Worm (Caenorhabditis elegans): ENCODE measurements around the gene K01D12.10.

The K01D12.10 gene

ce11 chrV:12402355-12402754 lies 3.7 kb upstream of the K01D12.10 start, which contains the start of gene K01D12.8:
Gene K01D12.8 (plus strand): TSS chrV:12402655.
- no peak for TF ChIP-seq dao-5 (tag; optimal IDR thresholded peaks at IDR 0.05)
- TF ChIP-seq W03F9.2 (tag; optimal IDR thresholded peaks at IDR 0.05), result no peak

DNA sequence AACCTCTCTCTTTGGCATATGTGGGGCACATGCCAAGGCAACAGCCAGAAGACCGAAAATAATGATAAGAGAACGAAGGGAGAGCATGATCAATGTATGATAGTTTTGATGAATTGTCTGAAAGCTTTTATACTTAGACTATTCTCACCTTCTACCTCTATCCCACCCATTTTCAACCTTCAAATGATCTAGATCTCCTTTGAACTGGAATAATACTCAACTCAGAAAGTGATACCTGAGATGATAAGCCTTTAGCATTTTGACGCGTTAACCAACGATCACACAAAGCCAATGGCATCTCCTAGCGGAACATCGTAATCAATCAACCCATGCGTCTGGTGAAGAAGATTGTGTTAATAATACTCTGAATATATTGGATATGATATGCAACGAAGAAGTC lies 1.5 kb upstream of the K01D12.10 start, which contains the start of gene K01D12.9:
K01D12.9 (minus strand) TSS at position 101 of the 400 bp plus-strand sequence.
- TF ChIP-seq him-1 (tag; optimal IDR thresholded peaks at IDR 0.05) (no peak), dao-5 (tag; optimal IDR thresholded peaks at IDR 0.05) (no peak), W03F9.2 (tag; optimal IDR thresholded peaks at IDR 0.05) (no peak)

ce11 chrV:12406514-12406913 lies 485 bp downstream of the K01D12.10 start:
- TF ChIP-seq him-1 (tag; optimal IDR thresholded peaks at IDR 0.05) (no peak), dao-5 (tag; optimal IDR thresholded peaks at IDR 0.05) (no peak), W03F9.2 (tag; optimal IDR thresholded peaks at IDR 0.05) (no peak)

- TF ChIP-seq dao-5 (tag; optimal IDR thresholded peaks at IDR 0.05), result no peak
- no peak for TF ChIP-seq W03F9.2 (tag; optimal IDR thresholded peaks at IDR 0.05)
- TF ChIP-seq him-1 (tag; optimal IDR thresholded peaks at IDR 0.05), result no peak
These were observed 2.5 kb downstream of the K01D12.10 start, which contains the start of gene cdr-4 for ce11 chrV:12408525-12408924. Gene cdr-4 (minus strand): TSS chrV:12408625.

DNA sequence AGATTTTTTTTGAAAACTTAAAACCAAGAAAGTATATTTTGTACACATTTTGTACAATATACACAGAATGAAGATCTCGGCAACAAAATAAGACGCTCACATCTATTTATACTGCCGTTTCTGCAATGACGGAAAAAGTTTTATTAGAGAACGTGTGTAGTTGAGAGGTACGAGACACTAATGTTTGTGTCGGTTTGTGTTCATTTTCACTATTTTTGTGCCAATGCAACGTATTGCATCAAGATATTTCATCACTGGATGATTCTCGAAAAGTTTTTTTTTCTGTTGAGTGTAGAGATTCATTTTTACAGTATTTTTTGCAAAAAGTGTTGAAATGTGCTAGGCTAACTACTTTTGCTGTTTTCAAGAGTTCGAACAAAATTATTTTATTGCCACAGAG lies 3.0 kb downstream of the K01D12.10 start:
- TF ChIP-seq dao-5 (tag; optimal IDR thresholded peaks at IDR 0.05) (no peak), W03F9.2 (tag; optimal IDR thresholded peaks at IDR 0.05) (no peak)

- no peak for TF ChIP-seq W03F9.2 (tag; optimal IDR thresholded peaks at IDR 0.05)
- TF ChIP-seq him-1 (tag; optimal IDR thresholded peaks at IDR 0.05), result no peak
- TF ChIP-seq dao-5 (tag; optimal IDR thresholded peaks at IDR 0.05), result no peak
These were observed 4.5 kb downstream of the K01D12.10 start, which contains the start of gene hrg-2 for ce11 chrV:12410416-12411001. Gene hrg-2 (minus strand): TSS chrV:12410513.

DNA sequence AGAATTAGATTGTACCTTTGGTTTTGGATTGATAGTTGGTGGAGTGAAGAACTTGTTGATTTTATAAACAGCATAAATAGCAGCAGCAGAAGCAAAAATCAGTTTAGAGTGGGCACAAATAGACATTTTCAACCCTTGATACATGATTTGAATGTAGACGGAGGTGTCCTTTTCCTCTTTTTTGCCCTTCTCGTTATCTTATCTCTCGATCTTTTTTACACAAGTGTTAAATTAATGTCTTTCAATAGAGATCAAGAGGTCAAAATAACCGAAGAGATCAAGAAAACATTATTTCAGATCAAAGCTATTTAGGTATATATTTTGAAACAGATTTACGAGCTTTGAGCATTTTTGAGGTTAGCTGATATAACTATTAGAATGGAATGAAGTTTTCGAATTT lies 5.9 kb downstream of the K01D12.10 start, which contains the start of gene cdr-7:
cdr-7 (minus strand) TSS at position 205 of the 400 bp plus-strand sequence.
- TF ChIP-seq him-1 (tag; optimal IDR thresholded peaks at IDR 0.05), result no peak
- no peak for TF ChIP-seq dao-5 (tag; optimal IDR thresholded peaks at IDR 0.05)
- no peak for TF ChIP-seq W03F9.2 (tag; optimal IDR thresholded peaks at IDR 0.05)

DNA sequence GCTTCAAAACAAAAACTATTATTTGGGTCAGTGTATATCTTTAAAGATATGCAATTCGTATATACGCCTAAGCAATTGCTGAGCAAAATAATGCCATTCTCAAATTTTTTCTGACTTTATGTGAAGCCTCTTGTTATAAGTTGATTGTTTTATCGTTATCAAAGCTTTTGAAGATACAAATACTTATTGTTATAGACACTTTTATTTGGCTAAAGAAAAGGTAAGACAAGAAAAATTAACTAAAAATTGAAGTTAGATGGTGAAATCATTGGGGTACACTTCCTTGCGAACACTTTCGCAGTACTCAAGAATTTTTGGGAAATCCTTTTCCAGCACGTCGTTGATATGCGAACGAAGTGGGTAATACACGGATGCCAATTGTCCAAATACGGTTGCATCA lies 6.3 kb downstream of the K01D12.10 start:
- TF ChIP-seq dao-5 (tag; optimal IDR thresholded peaks at IDR 0.05), result no peak
- no peak for TF ChIP-seq W03F9.2 (tag; optimal IDR thresholded peaks at IDR 0.05)
- TF ChIP-seq him-1 (tag; optimal IDR thresholded peaks at IDR 0.05), result no peak

DNA sequence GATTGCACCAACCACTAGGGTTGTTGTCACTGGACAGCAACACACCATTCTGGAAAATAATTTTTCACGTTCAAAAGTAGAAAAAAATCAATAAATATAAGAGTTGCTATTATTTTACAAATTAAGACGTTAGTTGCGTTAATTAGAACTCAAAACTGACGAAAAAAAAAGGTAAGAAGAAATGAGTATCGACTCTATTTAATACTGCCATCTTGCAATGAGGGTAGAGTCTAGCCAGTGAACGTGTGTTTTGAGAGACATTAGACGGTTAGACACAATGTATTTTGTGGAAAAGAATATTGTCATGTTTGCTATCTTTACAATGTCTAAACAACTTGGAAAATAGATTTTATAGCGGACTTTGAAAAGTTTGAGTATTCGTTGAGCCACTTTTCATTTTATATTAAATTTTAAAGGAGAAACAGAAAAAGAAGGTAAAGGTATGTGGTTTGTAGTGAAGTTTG lies 7.7 kb downstream of the K01D12.10 start, which contains the start of gene cdr-6:
cdr-6 (minus strand) TSS at position 51 of the 464 bp plus-strand sequence.
- no peak for TF ChIP-seq W03F9.2 (tag; optimal IDR thresholded peaks at IDR 0.05)
- TF ChIP-seq him-1 (tag; optimal IDR thresholded peaks at IDR 0.05), result no peak
- no peak for TF ChIP-seq dao-5 (tag; optimal IDR thresholded peaks at IDR 0.05)

- TF ChIP-seq him-1 (tag; optimal IDR thresholded peaks at IDR 0.05) (no peak), dao-5 (tag; optimal IDR thresholded peaks at IDR 0.05) (no peak), W03F9.2 (tag; optimal IDR thresholded peaks at IDR 0.05) (no peak)
These were observed 8.3 kb downstream of the K01D12.10 start for ce11 chrV:12414362-12414761.

DNA sequence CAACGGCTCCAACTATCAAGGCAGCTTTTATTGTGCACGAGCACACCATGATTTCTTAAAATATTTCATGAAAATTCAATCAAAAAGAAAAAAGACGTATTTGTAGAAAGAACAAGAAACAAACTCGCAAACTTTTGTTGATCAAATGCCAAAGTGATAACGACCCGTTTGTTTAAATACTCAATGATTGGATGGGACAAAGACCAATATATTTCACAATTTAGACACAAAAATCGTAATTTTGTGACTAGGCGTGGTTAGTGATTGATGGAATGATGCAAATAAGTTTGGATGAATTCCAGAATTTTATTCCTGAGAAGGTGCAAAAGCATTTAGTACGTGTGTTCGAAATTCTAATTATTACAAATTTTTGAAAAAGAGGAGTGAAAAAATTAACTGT lies 9.6 kb downstream of the K01D12.10 start, which contains the start of gene cdr-2:
cdr-2 (minus strand) TSS at position 54 of the 400 bp plus-strand sequence.
- TF ChIP-seq him-1 (tag; optimal IDR thresholded peaks at IDR 0.05), result no peak

DNA sequence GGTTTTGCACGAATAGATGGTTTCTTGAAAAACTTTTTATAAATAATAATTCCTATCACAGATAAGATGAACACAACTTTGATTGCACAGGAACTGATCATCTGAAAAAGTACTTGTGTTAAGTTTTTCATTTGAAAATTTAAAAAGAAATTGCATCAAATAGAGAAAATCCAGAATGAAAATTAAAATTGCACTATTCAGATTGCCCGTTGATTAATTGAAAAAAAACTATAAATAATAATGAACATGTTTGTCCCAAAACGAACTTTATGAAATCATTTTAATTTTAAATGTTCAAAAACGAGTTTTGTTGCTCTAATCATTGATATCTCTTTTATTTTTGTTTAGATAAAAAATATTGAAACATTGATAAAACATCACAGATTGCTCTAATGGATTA lies 11.2 kb downstream of the K01D12.10 start, which contains the start of gene cdr-3:
cdr-3 (minus strand) TSS at position 101 of the 400 bp plus-strand sequence.
- TF ChIP-seq W03F9.2 (tag; optimal IDR thresholded peaks at IDR 0.05) (no peak), him-1 (tag; optimal IDR thresholded peaks at IDR 0.05) (no peak)

ce11 chrV:12418292-12418691 lies 12.3 kb downstream of the K01D12.10 start, which contains the start of gene C54D10.3:
Gene C54D10.3 (plus strand): TSS chrV:12418592.
- TF ChIP-seq W03F9.2 (tag; optimal IDR thresholded peaks at IDR 0.05) (no peak), him-1 (tag; optimal IDR thresholded peaks at IDR 0.05) (no peak), dao-5 (tag; optimal IDR thresholded peaks at IDR 0.05) (no peak)

DNA sequence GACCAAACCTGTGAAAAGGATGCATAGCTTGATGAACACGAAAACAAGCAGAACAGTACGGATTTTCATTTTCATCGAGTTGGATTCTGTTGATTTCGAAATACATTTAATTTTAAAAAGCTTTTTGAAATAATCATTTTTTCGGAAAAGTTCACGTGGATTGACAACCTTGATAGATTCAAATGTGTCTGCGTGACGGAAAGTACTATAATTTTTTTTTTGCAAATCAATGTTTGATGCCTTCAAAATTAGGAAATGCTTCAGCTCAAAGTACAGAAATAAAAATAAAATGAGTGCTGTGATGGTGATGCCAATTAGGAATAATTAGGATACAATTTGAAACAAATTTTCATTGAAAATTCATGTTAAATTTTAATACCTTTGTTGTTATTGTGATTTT lies 14.8 kb downstream of the K01D12.10 start, which contains the start of gene C54D10.4:
C54D10.4 (minus strand) TSS at position 101 of the 400 bp plus-strand sequence.
- TF ChIP-seq W03F9.2 (tag; optimal IDR thresholded peaks at IDR 0.05), result no peak
- TF ChIP-seq him-1 (tag; optimal IDR thresholded peaks at IDR 0.05), result no peak
- no peak for TF ChIP-seq dao-5 (tag; optimal IDR thresholded peaks at IDR 0.05)

DNA sequence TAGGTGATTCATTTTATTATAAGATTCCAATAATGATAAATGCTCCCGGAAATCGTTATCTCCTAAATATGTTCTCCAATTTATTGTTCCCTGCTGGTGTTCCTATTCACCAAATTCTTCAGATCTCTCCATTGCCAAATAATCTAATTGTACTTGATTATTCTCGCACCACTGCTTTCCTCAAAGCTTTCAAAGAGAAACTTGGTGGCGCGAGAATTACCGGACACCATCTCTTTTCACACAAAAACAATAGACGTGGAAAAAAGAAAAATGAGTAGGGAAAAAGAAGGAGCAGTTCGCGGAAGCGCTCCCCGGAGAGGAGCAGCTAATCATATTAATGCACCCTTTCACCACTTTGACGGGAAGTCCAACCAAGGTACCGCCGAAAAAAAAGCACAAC lies 15.3 kb downstream of the K01D12.10 start:
- TF ChIP-seq dao-5 (tag; optimal IDR thresholded peaks at IDR 0.05), result no peak
- TF ChIP-seq W03F9.2 (tag; optimal IDR thresholded peaks at IDR 0.05), result no peak
- TF ChIP-seq him-1 (tag; optimal IDR thresholded peaks at IDR 0.05), result no peak

Measured in whole organism, L4/young adult.